Fruit fly (Drosophila melanogaster): ENCODE measurements around the gene Clp.

Clp gene

dm6 chr2L:819315-820032 lies at the start of gene Clp, which contains the start of gene PGAP2 (continued):
- TF ChIP-seq kni (GFP tag; optimal IDR thresholded peaks at IDR 0.05), result no peak
- TF ChIP-seq CG2678 (tag; optimal IDR thresholded peaks at IDR 0.05), result peak; percentile 80
- TF ChIP-seq fd102C (GFP tag; optimal IDR thresholded peaks at IDR 0.05), result peak; percentile 13
- TF ChIP-seq CG10654 (GFP tag; optimal IDR thresholded peaks at IDR 0.05), result peak; percentile 62
- peak; percentile 48 for TF ChIP-seq CG4328 (GFP tag; optimal IDR thresholded peaks at IDR 0.05)
- TF ChIP-seq mld (GFP tag; IDR thresholded peaks at IDR 0.05; ENCODE audit: partially characterized antibody), result no peak
- TF ChIP-seq CTCF (GFP tag; optimal IDR thresholded peaks at IDR 0.05), result peak; percentile 66
- no peak; the same call in 1 of the 2 replicates for TF ChIP-seq onecut (GFP tag; IDR thresholded peaks at IDR 0.05)
- no peak for TF ChIP-seq CG17568 (GFP tag; optimal IDR thresholded peaks at IDR 0.05)
- TF ChIP-seq Hr39 (optimal IDR thresholded peaks at IDR 0.05), result no peak
- TF ChIP-seq gfzf (GFP tag; optimal IDR thresholded peaks at IDR 0.05), result no peak
- TF ChIP-seq CG18599 (GFP tag; optimal IDR thresholded peaks at IDR 0.05), result peak; percentile 67
- no peak for TF ChIP-seq luna (GFP tag; optimal IDR thresholded peaks at IDR 0.05)
- peak; percentile 71 for TF ChIP-seq CG4404 (GFP tag; IDR thresholded peaks at IDR 0.05)
- TF ChIP-seq CG3407 (GFP tag; optimal IDR thresholded peaks at IDR 0.05), result peak; percentile 29
- TF ChIP-seq Drgx (GFP tag; IDR thresholded peaks at IDR 0.05), result 0 out of 2 replicates have a peak, but pooled peaks have one; percentile 17
- TF ChIP-seq CHES-1-like (GFP tag; optimal IDR thresholded peaks at IDR 0.05), result peak; percentile 30
- TF ChIP-seq pum (GFP tag; optimal IDR thresholded peaks at IDR 0.05), result peak; percentile 63
- no peak for TF ChIP-seq bigmax (GFP tag; optimal IDR thresholded peaks at IDR 0.05)
- TF ChIP-seq CG16779 (GFP tag; IDR thresholded peaks at IDR 0.05), result no peak
- peak; percentile 84 for TF ChIP-seq CG34422 (GFP tag; IDR thresholded peaks at IDR 0.05)
- TF ChIP-seq tup (GFP tag; optimal IDR thresholded peaks at IDR 0.05), result peak; percentile 13
- TF ChIP-seq Gsc (GFP tag; IDR thresholded peaks at IDR 0.05), result no peak
- peak; percentile 68 for TF ChIP-seq fd3F (GFP tag; optimal IDR thresholded peaks at IDR 0.05)
- TF ChIP-seq Myb (GFP tag; optimal IDR thresholded peaks at IDR 0.05), result no peak
- peak; percentile 69 for TF ChIP-seq ranshi (GFP tag; IDR thresholded peaks at IDR 0.05)
- peak; percentile 65 for TF ChIP-seq Blimp-1 (GFP tag; optimal IDR thresholded peaks at IDR 0.05)
- TF ChIP-seq emc (GFP tag; optimal IDR thresholded peaks at IDR 0.05), result peak; percentile 13
- no peak for TF ChIP-seq Stat92E (GFP tag; optimal IDR thresholded peaks at IDR 0.05)
- TF ChIP-seq CG17186 (GFP tag; optimal IDR thresholded peaks at IDR 0.05), result peak; percentile 48
- no peak for TF ChIP-seq disco-r (GFP tag; optimal IDR thresholded peaks at IDR 0.05)
- peak; percentile 49 for TF ChIP-seq D19B (GFP tag; optimal IDR thresholded peaks at IDR 0.05)
- TF ChIP-seq CG2120 (GFP tag; optimal IDR thresholded peaks at IDR 0.05), result peak; percentile 84
- peak; percentile 52 for TF ChIP-seq Lhr (GFP tag; optimal IDR thresholded peaks at IDR 0.05)
- TF ChIP-seq Hey (tag; optimal IDR thresholded peaks at IDR 0.05), result no peak
- peak; percentile 7; the same call in 1 of the 2 replicates for TF ChIP-seq tna (GFP tag; IDR thresholded peaks at IDR 0.05; ENCODE audit: partially characterized antibody)
- TF ChIP-seq mirr (GFP tag; optimal IDR thresholded peaks at IDR 0.05), result peak; percentile 22
- no peak for TF ChIP-seq Side (GFP tag; optimal IDR thresholded peaks at IDR 0.05)
- peak; percentile 9 for TF ChIP-seq CG9797 (GFP tag; optimal IDR thresholded peaks at IDR 0.05)
- TF ChIP-seq ATbp (GFP tag; optimal IDR thresholded peaks at IDR 0.05), result peak; percentile 6
- no peak for TF ChIP-seq Eip74EF (GFP tag; optimal IDR thresholded peaks at IDR 0.05)
- TF ChIP-seq eyg (GFP tag; optimal IDR thresholded peaks at IDR 0.05), result no peak
- TF ChIP-seq al (GFP tag; IDR thresholded peaks at IDR 0.05), result peak; percentile 67
- TF ChIP-seq CG7786 (GFP tag; optimal IDR thresholded peaks at IDR 0.05), result peak; percentile 61
- TF ChIP-seq Ravus (GFP tag; IDR thresholded peaks at IDR 0.05), result peak; percentile 20
- no peak for TF ChIP-seq jigr1 (GFP tag; IDR thresholded peaks at IDR 0.05)
- peak; percentile 60 for TF ChIP-seq CG18764 (GFP tag; optimal IDR thresholded peaks at IDR 0.05)
- peak; percentile 85 for TF ChIP-seq CG8388 (GFP tag; optimal IDR thresholded peaks at IDR 0.05)
- peak; percentile 79 for TF ChIP-seq esg (GFP tag; conservative IDR thresholded peaks at IDR 0.05)
- peak; percentile 80 for TF ChIP-seq HmgZ (tag; optimal IDR thresholded peaks at IDR 0.05)
